Worm (Caenorhabditis elegans) whole organism, late embryonic: ENCODE data around the gene Y32B12B.4.

ENCODE experiments used
- C08G9.2 ChIP-seq: sonication (generic microtip); optimal IDR thresholded peaks from 2 replicates; lab custom pipeline; 2016; ENCODE audit warnings: mild to moderate bottlenecking, missing genetic modification characterization, moderate library complexity, missing compliant biosample characterization
- T23F11.4 ChIP-seq: fragments of 200-800 bp; sonication (Bioruptor generic); optimal IDR thresholded peaks from 2 replicates; lab custom pipeline; 2018; ENCODE audit warnings: mild to moderate bottlenecking, missing genetic modification characterization, missing compliant biosample characterization
- ceh-31 ChIP-seq: sonication (generic microtip); optimal IDR thresholded peaks from 2 replicates; lab custom pipeline; 2016; ENCODE audit warnings: missing genetic modification characterization, missing compliant biosample characterization
- che-1 ChIP-seq: sonication (generic microtip); optimal IDR thresholded peaks from 2 replicates; lab custom pipeline; 2016; ENCODE audit warnings: mild to moderate bottlenecking, missing genetic modification characterization, missing compliant biosample characterization
- fkh-10 ChIP-seq: fragments of 150-350 bp; optimal IDR thresholded peaks from 2 replicates; lab custom pipeline; 2014; ENCODE audit warnings: missing biosample characterization, missing genetic modification reagents, missing genetic modification characterization
- hlh-13 ChIP-seq: fragments of 200-800 bp; sonication (Bioruptor generic); optimal IDR thresholded peaks from 2 replicates; lab custom pipeline; 2018; ENCODE audit warnings: mild to moderate bottlenecking, missing genetic modification characterization, missing compliant biosample characterization
- hlh-15 ChIP-seq: sonication (generic microtip); optimal IDR thresholded peaks from 2 replicates; lab custom pipeline; 2016; ENCODE audit warnings: missing genetic modification characterization, missing compliant biosample characterization
- nhr-11 ChIP-seq: fragments of 150-350 bp; optimal IDR thresholded peaks from 2 replicates; lab custom pipeline; 2014; ENCODE audit warnings: missing biosample characterization, missing genetic modification characterization
- rnt-1 ChIP-seq: sonication (generic microtip); optimal IDR thresholded peaks from 2 replicates; lab custom pipeline; 2016; ENCODE audit warnings: missing genetic modification characterization, missing compliant biosample characterization
- sox-4 ChIP-seq: sonication (generic microtip); optimal IDR thresholded peaks from 2 replicates; lab custom pipeline; 2017; ENCODE audit warnings: mild to moderate bottlenecking, missing genetic modification characterization, inconsistent platforms, missing compliant biosample characterization

DNA sequence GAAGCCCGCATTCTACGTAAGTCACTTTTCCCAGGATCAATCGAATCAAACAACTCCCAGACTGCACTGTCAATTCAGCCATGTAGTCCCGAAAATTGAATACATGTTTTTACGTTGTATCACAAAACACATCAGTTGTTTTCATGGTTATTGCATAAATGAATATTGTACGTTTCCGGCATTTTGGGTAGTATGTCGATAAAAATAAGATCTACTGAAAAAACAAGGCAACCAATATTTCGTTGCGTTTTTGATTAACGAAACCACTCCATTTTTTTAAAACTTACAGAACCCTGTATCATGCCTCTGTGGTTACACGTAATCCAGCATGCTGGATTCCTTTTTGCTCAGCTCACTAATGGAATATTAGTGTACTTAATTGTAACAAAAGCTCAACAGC lies 20.0 kb downstream of the Y32B12B.4 start, which contains the start of gene str-149:
- TF ChIP-seq T23F11.4 (GFP tag; lab: Kevin White, UChicago) = no peak
- TF ChIP-seq fkh-10 (GFP tag; lab: Kevin White, UChicago) = no peak
- no peak for TF ChIP-seq che-1 (tag; lab: Kevin White, UChicago)
- TF ChIP-seq sox-4 (tag; lab: Kevin White, UChicago) = no peak
- TF ChIP-seq hlh-13 = no peak
- TF ChIP-seq C08G9.2 = no peak
- TF ChIP-seq rnt-1 (tag; lab: Kevin White, UChicago) = no peak
- TF ChIP-seq ceh-31 (tag; lab: Kevin White, UChicago) = no peak
- TF ChIP-seq nhr-11 = no peak
- no peak for TF ChIP-seq hlh-15 (tag; lab: Kevin White, UChicago)
